Worm (Caenorhabditis elegans): ENCODE results near the gene fbxa-142.

The fbxa-142 gene

DNA sequence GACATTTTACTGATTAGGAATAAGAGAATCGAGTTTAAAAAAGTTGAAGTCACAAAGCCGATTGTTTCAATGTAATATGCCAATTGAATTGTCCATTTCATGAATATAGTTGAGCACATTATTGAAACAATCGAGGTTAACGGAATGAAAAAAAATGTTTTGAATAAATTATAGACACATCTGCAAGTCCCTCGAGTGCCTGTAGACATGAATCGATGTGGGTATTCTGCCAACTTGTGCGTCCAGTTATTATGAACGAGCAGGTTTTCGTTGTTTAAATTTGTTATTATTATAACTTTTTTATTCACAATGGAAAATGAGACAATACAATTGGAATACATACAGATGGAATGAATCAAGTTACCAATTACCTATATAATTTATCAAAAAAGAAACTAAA, 27.2 kb upstream of the fbxa-142 start, which contains the start of gene str-99:
TSS of gene str-99 (minus strand) at position 101 of the 400 bp plus-strand sequence.
- TF ChIP-seq pax-3 (tag; optimal IDR thresholded peaks at IDR 0.05): no peak
- no peak for TF ChIP-seq nhr-47 (tag; optimal IDR thresholded peaks at IDR 0.05)
- TF ChIP-seq nhr-20 (tag; optimal IDR thresholded peaks at IDR 0.05): no peak
- TF ChIP-seq swsn-7 (tag; optimal IDR thresholded peaks at IDR 0.05): no peak
- TF ChIP-seq mab-9 (GFP tag; IDR thresholded peaks at IDR 0.05): no peak
- TF ChIP-seq unc-30 (tag; optimal IDR thresholded peaks at IDR 0.05): no peak
- TF ChIP-seq fkh-10 (GFP tag; optimal IDR thresholded peaks at IDR 0.05): no peak
- no peak for TF ChIP-seq mef-2 (tag; optimal IDR thresholded peaks at IDR 0.05)
- TF ChIP-seq snu-23 (GFP tag; optimal IDR thresholded peaks at IDR 0.05): no peak
- TF ChIP-seq vab-15 (tag; optimal IDR thresholded peaks at IDR 0.05): no peak
- no peak for TF ChIP-seq grh-1 (GFP tag; IDR thresholded peaks at IDR 0.05)
- no peak for TF ChIP-seq egl-27 (tag; optimal IDR thresholded peaks at IDR 0.05)
- no peak for TF ChIP-seq sptf-1 (tag; optimal IDR thresholded peaks at IDR 0.05)
- TF ChIP-seq lin-13 (GFP tag; optimal IDR thresholded peaks at IDR 0.05): no peak
- TF ChIP-seq mep-1 (tag; optimal IDR thresholded peaks at IDR 0.05): no peak
- TF ChIP-seq ceh-88 (GFP tag; IDR thresholded peaks at IDR 0.05): no peak
- TF ChIP-seq xbp-1 (tag; optimal IDR thresholded peaks at IDR 0.05): no peak
- no peak for TF ChIP-seq nhr-76 (tag; optimal IDR thresholded peaks at IDR 0.05)
- TF ChIP-seq irx-1 (tag; optimal IDR thresholded peaks at IDR 0.05): no peak

DNA sequence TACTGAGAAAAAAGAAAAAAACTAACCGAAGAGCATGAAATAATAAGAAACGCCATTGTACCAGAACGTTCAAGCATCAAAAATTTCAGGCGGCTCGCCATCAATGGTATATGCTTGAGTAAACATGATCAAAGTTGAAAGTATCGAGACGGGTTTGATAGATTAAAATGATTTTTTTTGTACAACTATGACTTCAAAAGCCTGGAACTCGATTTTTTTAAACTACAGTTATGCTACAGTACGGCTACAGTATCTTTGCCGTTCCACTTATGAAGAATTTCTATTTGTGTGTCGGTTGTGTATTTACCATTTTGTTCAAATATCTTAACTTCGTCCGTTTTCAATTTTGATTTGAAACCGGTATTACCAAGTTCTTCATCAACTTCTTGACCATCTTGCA, 24.0 kb upstream of the fbxa-142 start, which contains the start of gene str-97:
TSS of gene str-97 (minus strand) at position 101 of the 400 bp plus-strand sequence.
- no peak for TF ChIP-seq efl-3 (GFP tag; optimal IDR thresholded peaks at IDR 0.05)
- TF ChIP-seq pqm-1 (tag; optimal IDR thresholded peaks at IDR 0.05): no peak
- no peak for TF ChIP-seq vab-15 (tag; optimal IDR thresholded peaks at IDR 0.05)
- no peak for TF ChIP-seq ceh-8 (GFP tag; optimal IDR thresholded peaks at IDR 0.05)
- no peak for TF ChIP-seq isw-1 (GFP tag; IDR thresholded peaks at IDR 0.05)
- no peak for TF ChIP-seq nhr-237 (tag; optimal IDR thresholded peaks at IDR 0.05)
- no peak for TF ChIP-seq aha-1 (tag; optimal IDR thresholded peaks at IDR 0.05)
- TF ChIP-seq ceh-82 (tag; optimal IDR thresholded peaks at IDR 0.05): no peak
- TF ChIP-seq rnt-1 (tag; optimal IDR thresholded peaks at IDR 0.05): no peak
- no peak for TF ChIP-seq hlh-17 (GFP tag; optimal IDR thresholded peaks at IDR 0.05; ENCODE audit: borderline replicate concordance)
- no peak for TF ChIP-seq nhr-20 (tag; optimal IDR thresholded peaks at IDR 0.05)
- TF ChIP-seq nhr-28 (tag; optimal IDR thresholded peaks at IDR 0.05): no peak

DNA sequence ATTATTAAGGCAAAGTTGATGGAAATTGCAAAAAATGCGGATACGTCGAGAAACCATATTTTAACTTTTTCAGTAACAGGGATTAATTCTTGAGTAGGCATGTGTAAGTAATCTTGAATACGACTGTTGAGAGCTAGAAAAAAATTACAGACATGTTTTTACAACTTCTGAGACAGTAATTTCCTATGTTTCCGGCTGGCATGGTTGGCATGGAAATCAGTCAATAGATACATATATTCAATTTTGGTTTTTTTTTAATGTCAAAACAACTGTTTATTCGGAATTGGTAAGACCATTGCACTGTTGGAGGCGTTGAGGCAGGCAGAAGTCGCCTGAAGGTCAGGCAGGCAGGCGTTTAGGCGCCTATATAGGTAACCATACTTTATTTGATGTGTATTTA, 22.2 kb upstream of the fbxa-142 start, which contains the start of gene str-254:
TSS of gene str-254 (minus strand) at position 101 of the 400 bp plus-strand sequence.
- TF ChIP-seq ceh-8 (GFP tag; optimal IDR thresholded peaks at IDR 0.05): no peak
- TF ChIP-seq nhr-20 (tag; optimal IDR thresholded peaks at IDR 0.05): no peak
- no peak for TF ChIP-seq isw-1 (GFP tag; IDR thresholded peaks at IDR 0.05)
- TF ChIP-seq nhr-28 (tag; optimal IDR thresholded peaks at IDR 0.05): no peak
- no peak for TF ChIP-seq mef-2 (tag; optimal IDR thresholded peaks at IDR 0.05)
- TF ChIP-seq Y116A8C.19 (tag; optimal IDR thresholded peaks at IDR 0.05; ENCODE audit: borderline replicate concordance): no peak
- TF ChIP-seq hlh-4 (tag; optimal IDR thresholded peaks at IDR 0.05): no peak
- no peak for TF ChIP-seq alr-1 (tag; optimal IDR thresholded peaks at IDR 0.05; ENCODE audit: borderline replicate concordance)
- no peak for TF ChIP-seq C16A3.4 (tag; optimal IDR thresholded peaks at IDR 0.05)
- no peak for TF ChIP-seq efl-3 (GFP tag; optimal IDR thresholded peaks at IDR 0.05)
- TF ChIP-seq irx-1 (tag; optimal IDR thresholded peaks at IDR 0.05): no peak
- TF ChIP-seq ceh-82 (tag; optimal IDR thresholded peaks at IDR 0.05): no peak
- TF ChIP-seq blmp-1 (tag; optimal IDR thresholded peaks at IDR 0.05): no peak
- TF ChIP-seq ets-5 (GFP tag; IDR thresholded peaks at IDR 0.05): no peak
- no peak for TF ChIP-seq sup-37 (GFP tag; optimal IDR thresholded peaks at IDR 0.05)
- TF ChIP-seq lin-13 (GFP tag; optimal IDR thresholded peaks at IDR 0.05): no peak
- no peak for TF ChIP-seq unc-62 (GFP tag; optimal IDR thresholded peaks at IDR 0.05)
- TF ChIP-seq ama-1 (optimal IDR thresholded peaks at IDR 0.05): no peak

DNA sequence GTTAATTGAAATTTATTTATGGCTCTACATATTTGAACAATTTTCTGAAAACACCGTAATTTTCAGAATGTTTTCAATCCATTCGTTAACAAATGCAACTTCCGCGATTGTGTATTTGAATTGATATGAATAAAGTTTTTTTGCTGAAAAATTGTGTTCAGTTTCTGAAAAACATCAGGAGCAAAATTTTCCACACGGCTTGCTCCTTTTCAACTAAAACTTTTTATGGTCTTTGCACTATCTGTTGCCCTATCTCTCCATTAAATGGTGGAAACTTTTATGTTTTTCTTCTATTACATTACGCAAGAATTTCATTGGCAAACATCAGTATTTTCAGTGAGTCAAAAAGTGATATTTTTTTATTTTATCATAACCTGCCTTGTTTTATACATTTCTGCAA, 17.7 kb upstream of the fbxa-142 start, which contains the start of gene F10A3.4:
TSS of gene F10A3.4 (plus strand) at position 301 of the 400 bp plus-strand sequence.
- TF ChIP-seq grh-1 (GFP tag; IDR thresholded peaks at IDR 0.05): no peak
- no peak for TF ChIP-seq zip-4 (GFP tag; optimal IDR thresholded peaks at IDR 0.05)
- no peak for TF ChIP-seq sox-4 (tag; optimal IDR thresholded peaks at IDR 0.05)
- no peak for TF ChIP-seq rnt-1 (tag; optimal IDR thresholded peaks at IDR 0.05)
- TF ChIP-seq lir-3 (tag; optimal IDR thresholded peaks at IDR 0.05; ENCODE audit: poor library complexity): no peak
